Worm (Caenorhabditis elegans): ENCODE measurements around the gene W01A11.7.

ce11 chrV:6462606-6463005 is 42.6 kb downstream of the W01A11.7 start:
- TF ChIP-seq him-1 (tag; optimal IDR thresholded peaks at IDR 0.05) (no peak), W03F9.2 (tag; optimal IDR thresholded peaks at IDR 0.05) (no peak), dao-5 (tag; optimal IDR thresholded peaks at IDR 0.05) (no peak)
